Fruit fly (Drosophila melanogaster): Measurements from ENCODE around the gene CG5418.

dm6 chr2L:12427487-12428101, 25.4 kb downstream of the CG5418 start, which contains the start of the genes CG5446 and Trm1:
- TF ChIP-seq Dll (optimal IDR thresholded peaks at IDR 0.05) (no peak), pan (optimal IDR thresholded peaks at IDR 0.05) (no peak), CG8478 (optimal IDR thresholded peaks at IDR 0.05) (no peak), psq (optimal IDR thresholded peaks at IDR 0.05) (no peak)

Data from whole organism.